Fruit fly (Drosophila melanogaster) S2 (cell line): Measurements from ENCODE around the gene CG43844.

Experiments used
- CG8478 ChIP-seq: fragments of >200 bp; optimal IDR thresholded peaks from 2 replicates; lab custom pipeline; 2018
- CTCF ChIP-seq, 2 experiments: fragments of >200 bp; optimal IDR thresholded peaks; 2 replicates each; lab custom pipeline; 2018

DNA sequence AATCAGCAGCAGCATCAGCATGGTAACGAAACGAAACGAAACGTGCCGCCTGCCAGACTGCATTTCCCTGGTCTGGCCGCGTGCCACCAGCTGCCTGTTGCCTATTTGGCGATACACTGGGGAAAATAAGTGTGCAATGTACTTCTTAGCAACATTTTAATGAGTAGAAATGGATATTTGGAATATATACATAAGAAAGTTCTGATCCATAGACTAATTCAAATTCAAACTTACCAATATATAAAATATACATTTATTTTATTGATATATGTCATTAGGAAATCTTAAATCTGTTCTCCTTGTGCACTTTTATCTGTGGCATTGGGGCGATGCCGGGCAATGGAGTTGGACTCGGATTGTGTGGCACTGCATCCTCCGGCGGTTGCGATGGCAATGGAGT, 4.6 kb downstream of the CG43844 start:
- TF ChIP-seq CG8478 (lab: Kevin White, UChicago) = no peak
- TF ChIP-seq CTCF (optimal IDR thresholded peaks at IDR 0.05; lab: Kevin White, UChicago) = no peak
